Fruit fly (Drosophila melanogaster) whole organism, adult: ENCODE results near the gene QIL1.

Experiments used
- CG11617 ChIP-seq: fragments of 200-800 bp; sonication (Bioruptor generic); optimal IDR thresholded peaks from 2 replicates; lab custom pipeline; 2017; ENCODE audit warnings: mild to moderate bottlenecking, missing biosample characterization, missing genetic modification reagents, missing genetic modification characterization
- CG12768 ChIP-seq: fragments of 200-800 bp; sonication (Bioruptor generic); optimal IDR thresholded peaks from 2 replicates; lab custom pipeline; 2017; ENCODE audit warnings: missing biosample characterization, missing genetic modification characterization, mild to moderate bottlenecking, moderate library complexity, missing genetic modification reagents
- CG14711 ChIP-seq: fragments of 200-800 bp; sonication (Bioruptor generic); optimal IDR thresholded peaks from 2 replicates; lab custom pipeline; 2018; ENCODE audit warnings: missing biosample characterization, mild to moderate bottlenecking, missing genetic modification characterization, moderate library complexity
- CG1620 ChIP-seq: fragments of 200-800 bp; sonication (Bioruptor generic); optimal IDR thresholded peaks from 2 replicates; lab custom pipeline; 2016; ENCODE audit warnings: missing biosample characterization, missing genetic modification characterization
- CG33017 ChIP-seq: fragments of 200-800 bp; sonication (Bioruptor generic); optimal IDR thresholded peaks from 2 replicates; lab custom pipeline; 2018; ENCODE audit warnings: missing biosample characterization, mild to moderate bottlenecking, missing genetic modification characterization, moderate library complexity
- CG5204 ChIP-seq: fragments of 200-800 bp; sonication (Bioruptor generic); optimal IDR thresholded peaks from 2 replicates; lab custom pipeline; 2016; ENCODE audit warnings: missing biosample characterization, missing genetic modification characterization
- CG7045 ChIP-seq: fragments of 200-800 bp; sonication (Bioruptor generic); optimal IDR thresholded peaks from 2 replicates; lab custom pipeline; 2017; ENCODE audit warnings: missing biosample characterization, mild to moderate bottlenecking, missing genetic modification characterization
- CG7101 ChIP-seq: fragments of 200-800 bp; sonication (Bioruptor generic); optimal IDR thresholded peaks from 2 replicates; lab custom pipeline; 2018; ENCODE audit warnings: missing biosample characterization, mild to moderate bottlenecking, missing genetic modification characterization, moderate library complexity
- Clk ChIP-seq: fragments of 200-800 bp; sonication (Bioruptor generic); optimal IDR thresholded peaks from 2 replicates; lab custom pipeline; 2017; ENCODE audit warnings: missing biosample characterization, missing genetic modification characterization
- Crg-1 ChIP-seq: fragments of 200-800 bp; sonication (Bioruptor generic); optimal IDR thresholded peaks from 2 replicates; lab custom pipeline; 2016; ENCODE audit warnings: missing biosample characterization, missing genetic modification characterization
- Hr96 ChIP-seq: fragments of 200-800 bp; sonication (Bioruptor generic); optimal IDR thresholded peaks from 2 replicates; lab custom pipeline; 2016; ENCODE audit warnings: missing biosample characterization, missing genetic modification characterization
- Mnt ChIP-seq: fragments of 200-800 bp; sonication (Bioruptor generic); optimal IDR thresholded peaks from 2 replicates; lab custom pipeline; 2016; ENCODE audit warnings: missing biosample characterization, mild to moderate bottlenecking, missing genetic modification characterization
- bab1 ChIP-seq: fragments of 200-800 bp; sonication (Bioruptor generic); optimal IDR thresholded peaks from 3 replicates; lab custom pipeline; 2019; ENCODE audit warnings: missing biosample characterization, mild to moderate bottlenecking, missing genetic modification characterization, moderate library complexity
- cic ChIP-seq: fragments of 200-800 bp; sonication (Bioruptor generic); optimal IDR thresholded peaks from 2 replicates; lab custom pipeline; 2017; ENCODE audit warnings: missing biosample characterization, mild to moderate bottlenecking, missing genetic modification characterization, moderate library complexity
- cnc ChIP-seq, 2 experiments: fragments of >200 bp; optimal IDR thresholded peaks; 2 replicates each; lab custom pipeline; 2017
- kay ChIP-seq: fragments of 200-800 bp; sonication (Bioruptor generic); peaks from one replicate; lab custom pipeline; 2016; ENCODE audit warnings: missing biosample characterization, missing genetic modification characterization, borderline replicate concordance
- ovo ChIP-seq: fragments of 200-800 bp; sonication (Bioruptor generic); optimal IDR thresholded peaks from 2 replicates; lab custom pipeline; 2016; ENCODE audit warnings: missing biosample characterization, missing genetic modification characterization
- pad ChIP-seq: fragments of 200-800 bp; sonication (Bioruptor generic); optimal IDR thresholded peaks from 3 replicates; lab custom pipeline; 2017; ENCODE audit warnings: missing biosample characterization, missing genetic modification characterization, mild to moderate bottlenecking, moderate library complexity, missing genetic modification reagents
- tj ChIP-seq: fragments of 200-800 bp; sonication (Bioruptor generic); optimal IDR thresholded peaks from 3 replicates; lab custom pipeline; 2017; ENCODE audit warnings: missing biosample characterization, mild to moderate bottlenecking, missing genetic modification characterization, moderate library complexity
- toe ChIP-seq: fragments of 200-800 bp; sonication (Bioruptor generic); optimal IDR thresholded peaks from 2 replicates; lab custom pipeline; 2016; ENCODE audit warnings: missing biosample characterization, missing genetic modification characterization

QIL1 gene

DNA sequence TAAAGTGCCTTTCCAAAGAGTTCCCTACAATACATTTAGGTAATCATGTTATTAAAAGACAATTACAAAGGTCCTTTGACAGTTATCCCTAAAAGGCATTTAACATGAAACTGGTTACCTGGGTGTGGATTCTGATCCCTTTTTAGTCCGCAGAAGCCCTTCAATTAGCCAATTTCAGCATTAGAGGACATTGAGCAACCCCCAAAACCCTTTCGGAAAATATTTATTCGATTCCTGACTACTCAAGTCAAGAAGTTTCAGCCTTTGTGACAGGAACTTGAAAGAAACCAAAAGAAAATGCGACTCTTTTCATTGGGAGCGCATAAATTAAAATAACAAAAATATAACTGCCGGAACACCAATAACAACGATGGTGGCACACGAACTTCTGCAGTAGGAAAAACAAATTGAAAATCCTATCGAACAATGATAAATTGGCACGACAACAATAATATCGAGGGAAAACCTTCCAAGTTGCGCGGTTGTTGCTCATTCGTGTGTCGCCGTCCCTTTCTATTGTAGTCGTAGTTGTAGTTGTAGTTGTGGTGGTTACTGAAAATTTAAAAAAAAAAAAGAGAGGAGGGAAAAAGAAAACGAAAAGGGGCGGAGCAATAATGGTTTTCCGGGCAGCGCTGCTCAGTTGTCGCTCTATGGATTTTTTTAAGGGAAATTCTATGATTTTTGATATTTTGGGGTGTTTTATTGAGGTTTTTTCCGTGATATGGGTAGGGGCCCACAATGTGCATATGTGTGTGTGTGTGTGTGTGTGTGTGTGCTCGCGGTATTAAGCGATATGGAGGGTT, 19.9 kb upstream of the QIL1 start:
- no peak for TF ChIP-seq Mnt (GFP tag; lab: Kevin White, UChicago)
- TF ChIP-seq kay (GFP tag; lab: Kevin White, UChicago) = no peak
- TF ChIP-seq CG12768 = no peak
- TF ChIP-seq CG11617 (GFP tag; lab: Kevin White, UChicago) = no peak
- no peak for TF ChIP-seq toe (GFP tag; lab: Kevin White, UChicago)
- no peak for TF ChIP-seq CG7045 (GFP tag; lab: Kevin White, UChicago)
- no peak for TF ChIP-seq Hr96 (GFP tag; lab: Kevin White, UChicago)
- no peak for TF ChIP-seq CG14711 (tag; lab: Kevin White, UChicago)
- TF ChIP-seq CG1620 (GFP tag; lab: Kevin White, UChicago) = no peak
- no peak for TF ChIP-seq pad
- no peak for TF ChIP-seq Clk

DNA sequence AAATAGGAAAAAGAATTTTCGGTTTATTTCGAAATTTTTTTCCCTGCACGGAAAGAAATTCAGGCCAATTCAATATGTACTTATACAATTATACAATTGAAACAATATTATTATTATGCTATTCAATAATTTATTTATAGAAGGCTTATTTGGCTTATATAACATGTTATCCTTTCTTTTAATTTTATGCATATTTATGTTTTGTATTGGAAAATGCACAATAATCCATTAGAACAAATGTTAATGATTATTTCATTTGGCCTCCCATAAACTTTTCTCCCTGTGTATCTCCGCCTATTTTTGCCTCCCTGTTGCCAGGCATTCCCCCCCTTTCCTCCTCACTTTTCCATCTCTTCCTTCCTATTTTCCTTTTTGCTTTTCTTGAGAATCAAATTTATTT, 17.9 kb upstream of the QIL1 start:
- TF ChIP-seq CG11617 (GFP tag; lab: Kevin White, UChicago) (no peak), CG33017 (tag; lab: Kevin White, UChicago) (no peak), kay (GFP tag; lab: Kevin White, UChicago) (peak; percentile 5), cic (GFP tag; lab: Kevin White, UChicago) (no peak), CG1620 (GFP tag; lab: Kevin White, UChicago) (no peak)

DNA sequence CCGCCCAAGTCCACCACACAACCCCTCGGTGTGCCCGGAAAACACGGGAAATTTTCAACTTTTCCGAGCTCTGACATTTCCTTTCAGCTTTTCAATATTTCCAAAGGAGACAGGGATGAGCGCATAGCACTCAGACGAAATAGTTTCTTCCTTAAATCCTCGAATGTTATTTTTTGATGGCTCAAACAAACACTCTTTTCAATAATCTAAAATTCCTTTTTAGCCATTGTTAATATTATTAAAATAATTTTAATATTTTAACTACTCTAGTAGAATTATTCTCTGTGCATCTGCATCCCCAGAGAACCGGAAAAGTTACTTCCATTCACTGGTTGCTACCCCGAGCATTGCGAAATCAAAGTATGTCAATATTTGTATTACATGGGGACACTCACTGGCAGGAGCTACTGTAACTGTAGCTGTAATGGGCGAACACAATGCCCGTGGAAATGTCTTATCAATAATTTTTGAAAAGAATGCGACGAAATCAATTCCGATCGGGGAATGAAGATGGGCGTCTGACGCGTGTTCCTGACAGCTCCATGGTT, 8.0 kb upstream of the QIL1 start:
- TF ChIP-seq Crg-1 (GFP tag; lab: Kevin White, UChicago) = no peak
- no peak for TF ChIP-seq CG7101 (tag; lab: Kevin White, UChicago)
- no peak for TF ChIP-seq CG5204

DNA sequence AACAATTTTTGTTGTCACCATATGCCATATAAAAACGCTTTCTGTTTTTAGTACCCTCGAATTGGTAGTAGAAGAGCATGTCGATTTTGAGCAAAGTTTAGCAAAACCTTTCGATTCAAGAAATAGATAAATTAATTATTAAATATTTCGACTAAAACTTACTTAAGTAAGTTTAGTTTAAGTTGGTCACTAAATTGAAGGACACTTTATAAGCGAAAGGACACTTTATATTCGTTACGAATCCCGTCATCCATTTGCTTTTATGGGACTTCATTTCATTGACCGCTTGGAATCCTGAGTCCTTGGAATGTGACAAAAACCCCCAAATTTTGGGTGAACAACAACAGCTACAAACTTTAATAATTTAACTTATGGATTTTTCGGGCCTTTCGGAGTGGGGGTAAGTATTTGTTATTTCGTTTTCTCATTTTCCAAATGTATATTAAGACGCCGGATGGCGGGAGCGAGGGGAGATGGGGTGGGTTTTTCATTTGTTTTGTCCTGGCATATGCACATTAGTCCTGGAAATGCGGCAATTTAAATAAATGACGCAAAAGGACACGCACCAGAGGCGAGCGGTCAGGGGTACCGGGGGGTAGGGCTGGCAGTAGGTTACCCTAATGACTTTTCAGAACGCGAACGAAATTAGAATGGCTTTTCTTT, 6.8 kb upstream of the QIL1 start:
- no peak for TF ChIP-seq CG7045 (GFP tag; lab: Kevin White, UChicago)
- TF ChIP-seq kay (GFP tag; lab: Kevin White, UChicago) = peak; percentile 55

DNA sequence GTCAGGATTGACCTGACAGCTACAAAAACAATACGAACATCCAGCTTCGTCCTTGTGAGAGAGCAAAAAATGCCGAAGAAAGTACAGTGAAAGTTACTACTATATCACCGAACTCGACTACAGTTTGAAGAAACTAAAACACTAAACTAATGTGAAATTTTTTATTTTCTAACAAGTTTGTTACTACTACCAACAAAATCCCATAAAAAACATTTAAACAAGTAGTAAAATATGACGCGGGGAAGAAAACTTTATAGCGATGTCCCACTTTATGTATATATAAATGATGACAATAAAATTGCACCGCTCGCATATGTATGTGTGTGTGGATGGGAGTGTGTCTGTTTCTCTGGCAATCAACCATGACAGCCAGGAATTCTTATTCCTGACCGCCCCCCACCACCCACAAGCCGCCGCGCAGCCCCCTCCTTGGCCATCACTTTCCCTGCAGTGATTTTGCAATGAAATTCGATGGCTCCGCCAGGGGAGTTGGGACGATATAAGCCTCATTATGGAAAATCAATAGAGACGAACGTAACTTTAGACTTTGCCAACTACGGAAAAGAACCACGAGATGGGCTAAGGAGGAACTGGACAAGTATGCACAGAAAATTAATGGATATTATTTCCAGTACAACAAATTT, 4.3 kb upstream of the QIL1 start:
- TF ChIP-seq CG7045 (GFP tag; lab: Kevin White, UChicago) (no peak), CG14711 (tag; lab: Kevin White, UChicago) (no peak), toe (GFP tag; lab: Kevin White, UChicago) (no peak), CG5204 (no peak), CG12768 (no peak), tj (GFP tag; lab: Kevin White, UChicago) (no peak), Crg-1 (GFP tag; lab: Kevin White, UChicago) (no peak), cic (GFP tag; lab: Kevin White, UChicago) (no peak), CG11617 (GFP tag; lab: Kevin White, UChicago) (no peak), cnc (optimal IDR thresholded peaks at IDR 0.05; lab: Kevin White, UChicago) (no peak), bab1 (GFP tag; lab: Kevin White, UChicago) (no peak), kay (GFP tag; lab: Kevin White, UChicago) (no peak), ovo (no peak)

DNA sequence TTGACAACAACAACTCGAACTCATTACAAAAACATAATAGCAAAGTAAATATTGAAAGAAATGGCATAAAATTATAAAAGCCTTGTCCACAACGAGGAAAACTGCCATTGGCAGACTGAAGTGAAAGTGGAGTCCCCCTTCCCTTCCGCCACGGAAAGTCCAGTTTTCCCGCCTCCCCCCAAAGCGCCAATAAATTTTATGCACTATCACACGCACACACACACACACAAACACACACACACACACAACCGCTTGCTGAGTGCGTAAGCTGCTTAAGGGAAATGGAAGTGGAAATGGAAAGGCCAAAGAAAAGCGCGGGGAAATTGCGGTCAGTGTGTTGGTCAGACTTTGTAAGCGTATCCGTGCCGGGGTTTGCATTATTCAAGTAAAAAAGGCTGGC, 3.3 kb upstream of the QIL1 start:
- no peak for TF ChIP-seq tj (GFP tag; lab: Kevin White, UChicago)

DNA sequence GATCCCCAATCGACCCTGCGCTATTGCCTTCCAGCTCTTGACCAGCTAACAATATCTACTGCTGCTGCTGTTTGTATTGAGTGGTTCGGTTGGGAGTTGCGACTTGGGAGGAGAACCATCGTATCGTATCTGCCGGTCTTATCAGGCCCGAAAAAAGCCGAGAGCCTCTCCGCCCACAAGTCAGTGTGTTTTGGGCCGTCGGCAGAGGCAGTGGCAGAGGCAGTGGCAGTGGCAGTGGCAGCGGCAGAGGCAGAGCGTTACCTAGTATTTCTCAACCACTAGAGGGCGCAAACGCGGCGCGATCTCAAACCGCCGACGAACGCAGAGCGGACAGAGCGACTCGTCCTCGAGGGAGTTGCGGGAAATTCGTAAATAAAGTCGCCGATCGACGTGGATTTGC, 4.4 kb downstream of the QIL1 start, which contains the start of gene SecCl:
TSS of gene SecCl (plus strand) at position 18 of the 400 bp plus-strand sequence.
- TF ChIP-seq CG7045 (GFP tag; lab: Kevin White, UChicago) (no peak), CG7101 (tag; lab: Kevin White, UChicago) (no peak), ovo (no peak)
